Worm (Caenorhabditis elegans): ENCODE measurements around the gene ant-1.3.

Gene ant-1.3

DNA sequence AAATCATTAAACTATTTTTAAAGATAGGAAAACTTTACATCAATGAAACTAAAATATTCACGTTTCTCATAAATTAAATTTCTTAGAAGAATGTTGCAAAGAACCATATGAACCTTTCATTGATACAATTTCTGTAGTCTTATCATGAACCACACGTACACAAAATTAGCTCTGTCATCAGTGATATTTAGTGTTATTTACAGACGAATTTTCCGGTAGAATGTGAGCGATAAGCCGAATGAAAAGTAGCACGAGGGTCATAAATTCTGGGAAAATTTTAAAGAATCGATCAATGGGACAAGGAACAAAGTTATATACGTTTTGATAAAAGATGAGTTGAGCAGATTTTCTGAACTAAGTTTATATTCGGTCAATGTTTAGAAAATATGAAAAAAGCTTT is 32.6 kb downstream of the ant-1.3 start (continued):
- peak; percentile 23 for TF ChIP-seq nhr-102 (tag; optimal IDR thresholded peaks at IDR 0.05)
- no peak for TF ChIP-seq ces-1 (GFP tag; optimal IDR thresholded peaks at IDR 0.05)
- TF ChIP-seq F44E2.7 (GFP tag; IDR thresholded peaks at IDR 0.05), result no peak
- peak; percentile 27 for TF ChIP-seq nhr-48 (tag; optimal IDR thresholded peaks at IDR 0.05)
- no peak for TF ChIP-seq skn-1 (tag; optimal IDR thresholded peaks at IDR 0.05)
- TF ChIP-seq hif-1 (tag; optimal IDR thresholded peaks at IDR 0.05), result peak in 1 of 2 experiments; percentile 35
- no peak for TF ChIP-seq lin-29 (GFP tag; IDR thresholded peaks at IDR 0.05)
- 0 out of 2 replicates have a peak, but pooled peaks have one; percentile 47 for TF ChIP-seq lin-1 (GFP tag; IDR thresholded peaks at IDR 0.05)
- TF ChIP-seq mdt-29 (GFP tag; IDR thresholded peaks at IDR 0.05), result no peak
- peak; percentile 17 for TF ChIP-seq T20F7.1 (GFP tag; optimal IDR thresholded peaks at IDR 0.05)
- TF ChIP-seq jun-1 (tag; optimal IDR thresholded peaks at IDR 0.05), result no peak
- no peak for TF ChIP-seq spr-1 (tag; optimal IDR thresholded peaks at IDR 0.05)
- TF ChIP-seq dmd-6 (GFP tag; IDR thresholded peaks at IDR 0.05), result peak; percentile 89
- TF ChIP-seq hlh-11 (tag; optimal IDR thresholded peaks at IDR 0.05), result peak; percentile 75
- TF ChIP-seq nhr-111 (GFP tag; optimal IDR thresholded peaks at IDR 0.05), result no peak
- no peak for TF ChIP-seq egl-43 (GFP tag; IDR thresholded peaks at IDR 0.05)
- TF ChIP-seq mxl-3 (GFP tag; optimal IDR thresholded peaks at IDR 0.05), result peak; percentile 7
- TF ChIP-seq daf-19 (GFP tag; conservative IDR thresholded peaks at IDR 0.05), result no peak
- TF ChIP-seq php-3 (GFP tag; IDR thresholded peaks at IDR 0.05), result peak; percentile 85
- peak; percentile 45 for TF ChIP-seq mep-1 (tag; optimal IDR thresholded peaks at IDR 0.05)
- no peak for TF ChIP-seq Y75B8A.6 (GFP tag; IDR thresholded peaks at IDR 0.05)
- TF ChIP-seq nhr-28 (tag; optimal IDR thresholded peaks at IDR 0.05), result peak; percentile 95

DNA sequence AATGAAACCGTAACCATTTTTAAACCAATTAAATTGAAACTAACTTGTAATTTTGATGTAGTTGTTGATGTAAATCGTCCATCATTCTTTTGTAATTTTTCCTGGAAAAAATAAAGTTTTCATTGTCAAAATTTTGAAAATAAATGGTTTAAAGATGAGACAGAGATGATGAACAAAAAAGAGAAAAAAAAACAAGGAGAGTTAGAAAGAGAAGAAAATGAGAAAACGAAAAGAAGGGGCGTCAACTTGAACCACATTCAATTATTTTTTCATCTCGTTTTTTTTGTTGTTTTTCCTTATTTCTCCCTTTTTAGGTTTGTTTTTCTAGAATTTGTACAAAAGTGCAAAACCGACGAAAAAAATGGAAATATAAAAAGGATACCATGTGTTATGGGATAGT is 33.5 kb downstream of the ant-1.3 start, which contains the start of gene nhr-34:
TSS of gene nhr-34 (minus strand) at position 101 of the 400 bp plus-strand sequence.
- no peak for TF ChIP-seq spr-3 (GFP tag; optimal IDR thresholded peaks at IDR 0.05)
- peak; percentile 33 for TF ChIP-seq T20F7.1 (GFP tag; optimal IDR thresholded peaks at IDR 0.05)

DNA sequence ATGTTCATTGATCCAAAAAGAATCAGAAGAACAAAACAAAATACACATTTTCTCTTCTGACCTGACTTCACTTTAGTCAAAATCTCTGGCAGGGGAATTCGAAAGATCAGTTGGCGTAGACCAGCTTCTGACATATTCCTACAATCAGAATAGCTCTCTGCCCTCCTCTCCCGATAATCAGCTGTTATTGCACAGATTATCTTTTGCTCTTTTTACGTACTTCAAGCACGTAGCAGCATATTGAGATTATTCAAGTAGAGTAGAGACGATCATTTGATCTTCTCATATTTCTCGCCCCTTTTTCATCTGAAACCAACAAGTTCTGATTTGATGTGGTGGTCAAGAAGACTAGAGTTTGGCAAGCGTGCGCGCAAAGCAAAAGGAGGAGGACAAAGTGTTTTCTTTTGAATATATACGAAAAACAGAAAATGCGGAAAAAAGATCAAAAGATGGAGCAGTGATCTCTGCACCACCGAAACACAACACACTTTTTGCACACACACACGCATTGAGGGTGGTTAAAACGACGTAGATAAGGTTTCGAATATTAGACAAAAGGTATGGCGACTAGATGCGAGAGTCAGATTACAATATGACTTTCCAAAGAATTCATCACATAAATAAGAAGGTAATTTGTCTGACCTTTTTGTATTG is 35.3 kb downstream of the ant-1.3 start:
- TF ChIP-seq nhr-41 (GFP tag; IDR thresholded peaks at IDR 0.05), result no peak
- no peak for TF ChIP-seq attf-4 (tag; optimal IDR thresholded peaks at IDR 0.05)
- TF ChIP-seq pqm-1 (tag; optimal IDR thresholded peaks at IDR 0.05), result peak; percentile 25
- TF ChIP-seq nhr-237 (tag; optimal IDR thresholded peaks at IDR 0.05), result no peak
- TF ChIP-seq zfp-2 (tag; optimal IDR thresholded peaks at IDR 0.05), result no peak
- TF ChIP-seq duxl-1 (tag; optimal IDR thresholded peaks at IDR 0.05; ENCODE audit: poor library complexity), result no peak
- TF ChIP-seq zfp-3 (GFP tag; conservative IDR thresholded peaks at IDR 0.05), result 0 out of 2 replicates have a peak, but pooled peaks have one; percentile 16
- no peak for TF ChIP-seq lsy-2 (tag; optimal IDR thresholded peaks at IDR 0.05)
- TF ChIP-seq pha-4 (GFP tag; IDR thresholded peaks at IDR 0.05), result no peak
- no peak for TF ChIP-seq pha-4 (tag; optimal IDR thresholded peaks at IDR 0.05)
- TF ChIP-seq lin-39 (tag; optimal IDR thresholded peaks at IDR 0.05), result no peak
- no peak for TF ChIP-seq nhr-76 (tag; optimal IDR thresholded peaks at IDR 0.05)
- no peak for TF ChIP-seq egl-27 (tag; optimal IDR thresholded peaks at IDR 0.05)
- no peak for TF ChIP-seq zip-2 (tag; optimal IDR thresholded peaks at IDR 0.05)
- TF ChIP-seq egl-43 (GFP tag; IDR thresholded peaks at IDR 0.05), result no peak
- TF ChIP-seq D1046.2 (GFP tag; IDR thresholded peaks at IDR 0.05), result no peak
- no peak for TF ChIP-seq gei-8 (GFP tag; optimal IDR thresholded peaks at IDR 0.05)
- no peak for TF ChIP-seq nhr-6 (tag; optimal IDR thresholded peaks at IDR 0.05)
- no peak for TF ChIP-seq ZK546.5 (tag; optimal IDR thresholded peaks at IDR 0.05)
- no peak for TF ChIP-seq nhr-25 (tag; optimal IDR thresholded peaks at IDR 0.05; ENCODE audit: borderline replicate concordance, insufficient read depth)
- TF ChIP-seq Y105C5A.15 (GFP tag; IDR thresholded peaks at IDR 0.05), result no peak
- peak; percentile 56 for TF ChIP-seq dve-1 (tag; optimal IDR thresholded peaks at IDR 0.05; ENCODE audit: insufficient read depth)
- TF ChIP-seq saeg-2 (GFP tag; IDR thresholded peaks at IDR 0.05), result no peak
- peak; percentile 4 for TF ChIP-seq nhr-28 (tag; optimal IDR thresholded peaks at IDR 0.05)
- TF ChIP-seq dmd-8 (GFP tag; IDR thresholded peaks at IDR 0.05), result no peak
- no peak for TF ChIP-seq tag-97 (GFP tag; IDR thresholded peaks at IDR 0.05)
- no peak for TF ChIP-seq php-3 (GFP tag; IDR thresholded peaks at IDR 0.05)
- TF ChIP-seq ceh-44 (GFP tag; IDR thresholded peaks at IDR 0.05), result no peak

Measured in whole organism, L4 larva.